Fruit fly (Drosophila melanogaster): ENCODE results near the gene Apc.
A peak's percentile ranks its signal among the peaks of the same experiment; 100 is the strongest.

The Apc gene

dm6 chr3R:28861309-28862157 lies 17.0 kb upstream of the Apc start (continued):
- TF ChIP-seq pros (GFP tag; optimal IDR thresholded peaks at IDR 0.05): peak; percentile 39
- no peak for TF ChIP-seq CG18619 (GFP tag; optimal IDR thresholded peaks at IDR 0.05)
- peak; percentile 30; the same call in 1 of the 3 replicates for TF ChIP-seq CG16813 (GFP tag; IDR thresholded peaks at IDR 0.05; ENCODE audit: partially characterized antibody)
- peak; percentile 61 for TF ChIP-seq sob (GFP tag; IDR thresholded peaks at IDR 0.05)
- no peak for TF ChIP-seq bowl (GFP tag; IDR thresholded peaks at IDR 0.05)
- TF ChIP-seq CG9437 (GFP tag; optimal IDR thresholded peaks at IDR 0.05): no peak
- TF ChIP-seq CG30020 (tag; optimal IDR thresholded peaks at IDR 0.05): no peak
- TF ChIP-seq mld (GFP tag; IDR thresholded peaks at IDR 0.05; ENCODE audit: partially characterized antibody): 0 out of 3 replicates have a peak, but pooled peaks have one; percentile 17
- TF ChIP-seq btn (GFP tag; optimal IDR thresholded peaks at IDR 0.05): no peak
- TF ChIP-seq salm (tag; optimal IDR thresholded peaks at IDR 0.05): no peak
- TF ChIP-seq zf30C (GFP tag; optimal IDR thresholded peaks at IDR 0.05): no peak
- TF ChIP-seq CG1603 (tag; optimal IDR thresholded peaks at IDR 0.05): no peak
- TF ChIP-seq fd3F (GFP tag; optimal IDR thresholded peaks at IDR 0.05): no peak
- peak; percentile 89 for TF ChIP-seq sd (tag; optimal IDR thresholded peaks at IDR 0.05)
- no peak for TF ChIP-seq HHEX (GFP tag; optimal IDR thresholded peaks at IDR 0.05)
- no peak for TF ChIP-seq TFAM (GFP tag; optimal IDR thresholded peaks at IDR 0.05)
- TF ChIP-seq lbe (GFP tag; optimal IDR thresholded peaks at IDR 0.05): peak; percentile 74
- no peak for TF ChIP-seq sens-2 (GFP tag; IDR thresholded peaks at IDR 0.05)
- TF ChIP-seq Xrp1 (GFP tag; IDR thresholded peaks at IDR 0.05): no peak
- TF ChIP-seq insv (GFP tag; optimal IDR thresholded peaks at IDR 0.05): no peak
- TF ChIP-seq CG1832 (GFP tag; optimal IDR thresholded peaks at IDR 0.05): peak; percentile 46
- no peak for TF ChIP-seq CG17361 (GFP tag; IDR thresholded peaks at IDR 0.05)
- no peak for TF ChIP-seq CG15269 (tag; optimal IDR thresholded peaks at IDR 0.05)
- TF ChIP-seq jigr1 (GFP tag; IDR thresholded peaks at IDR 0.05): no peak
- peak; percentile 18; the same call in 1 of the 3 replicates for TF ChIP-seq Doc3 (GFP tag; IDR thresholded peaks at IDR 0.05; ENCODE audit: partially characterized antibody)
- TF ChIP-seq Trl (optimal IDR thresholded peaks at IDR 0.05): peak; percentile 94 to 99
- peak; percentile 8 for TF ChIP-seq Trl (GFP tag; optimal IDR thresholded peaks at IDR 0.05)
- TF ChIP-seq CG11398 (GFP tag; optimal IDR thresholded peaks at IDR 0.05): no peak
- no peak for TF ChIP-seq tin (GFP tag; optimal IDR thresholded peaks at IDR 0.05)
- TF ChIP-seq gsb-n (tag; optimal IDR thresholded peaks at IDR 0.05): no peak
- peak; percentile 95 for TF ChIP-seq yki (optimal IDR thresholded peaks at IDR 0.05)
- TF ChIP-seq seq (GFP tag; IDR thresholded peaks at IDR 0.05): no peak
- TF ChIP-seq CG14014 (GFP tag; IDR thresholded peaks at IDR 0.05): no peak
- TF ChIP-seq CG6654 (GFP tag; optimal IDR thresholded peaks at IDR 0.05): no peak
- peak; percentile 19 for TF ChIP-seq Jarid2 (GFP tag; optimal IDR thresholded peaks at IDR 0.05)
- TF ChIP-seq corto (GFP tag; optimal IDR thresholded peaks at IDR 0.05): peak; percentile 9
- peak; percentile 18 for TF ChIP-seq CG13894 (tag; optimal IDR thresholded peaks at IDR 0.05)
- no peak for TF ChIP-seq CG31388 (GFP tag; optimal IDR thresholded peaks at IDR 0.05)
- TF ChIP-seq so (GFP tag; IDR thresholded peaks at IDR 0.05): peak; percentile 50; the same call in 1 of the 3 replicates
- TF ChIP-seq CG10543 (GFP tag; optimal IDR thresholded peaks at IDR 0.05): no peak
- peak; percentile 73; the same call in 2 of the 3 replicates for TF ChIP-seq CG6175 (GFP tag; IDR thresholded peaks at IDR 0.05)
- no peak for TF ChIP-seq Side (GFP tag; optimal IDR thresholded peaks at IDR 0.05)
- TF ChIP-seq unc-4 (GFP tag; IDR thresholded peaks at IDR 0.05; ENCODE audit: partially characterized antibody): 0 out of 2 replicates have a peak, but pooled peaks have one; percentile 36
- TF ChIP-seq Dip2 (GFP tag; IDR thresholded peaks at IDR 0.05): no peak
- no peak for TF ChIP-seq repo (GFP tag; optimal IDR thresholded peaks at IDR 0.05)
- TF ChIP-seq B-H1 (GFP tag; IDR thresholded peaks at IDR 0.05): no peak
- TF ChIP-seq vvl (GFP tag; IDR thresholded peaks at IDR 0.05): peak; percentile 39; the same call in 1 of the 2 replicates
- no peak for TF ChIP-seq Fer2 (tag; optimal IDR thresholded peaks at IDR 0.05)
- no peak for TF ChIP-seq Oli (tag; optimal IDR thresholded peaks at IDR 0.05)
